Fruit fly (Drosophila melanogaster) whole organism, embryonic: ENCODE data around the gene Tace.

ENCODE experiments used
- Abd-B ChIP-seq: fragments of 200-800 bp; sonication (Bioruptor generic); optimal IDR thresholded peaks from 2 replicates; lab custom pipeline; 2018; ENCODE audit warnings: missing biosample characterization, mild to moderate bottlenecking, missing genetic modification characterization, moderate library complexity
- BtbVII ChIP-seq: fragments of 200-800 bp; sonication (Bioruptor generic); optimal IDR thresholded peaks from 3 replicates; lab custom pipeline; 2017; ENCODE audit warnings: missing biosample characterization, mild to moderate bottlenecking, missing genetic modification characterization
- CG10209 ChIP-seq: fragments of 200-800 bp; sonication (Bioruptor generic); optimal IDR thresholded peaks from 3 replicates; lab custom pipeline; 2017; ENCODE audit warnings: missing biosample characterization, mild to moderate bottlenecking, missing genetic modification characterization, missing genetic modification reagents
- CG10431 ChIP-seq: fragments of 200-800 bp; sonication (Bioruptor generic); optimal IDR thresholded peaks from 3 replicates; lab custom pipeline; 2018; ENCODE audit warnings: missing biosample characterization, mild to moderate bottlenecking, missing genetic modification characterization
- CG10959 ChIP-seq: fragments of 200-800 bp; sonication (Bioruptor generic); IDR thresholded peaks from 2 replicates; pipeline ENCODE4 v1.3.6; 2022; ENCODE audit warnings: missing biosample characterization, missing genetic modification characterization
- CG11560 ChIP-seq: fragments of 200-800 bp; sonication (Bioruptor generic); IDR thresholded peaks from 3 replicates; pipeline ENCODE4 v1.3.6; 2022; ENCODE audit warnings: missing biosample characterization, missing genetic modification characterization
- CG12155 ChIP-seq: fragments of 200-800 bp; sonication (Bioruptor generic); optimal IDR thresholded peaks from 3 replicates; lab custom pipeline; 2016; ENCODE audit warnings: missing biosample characterization, missing genetic modification characterization
- CG12236 ChIP-seq: fragments of 200-800 bp; sonication (Bioruptor generic); optimal IDR thresholded peaks from 2 replicates; lab custom pipeline; 2016; ENCODE audit warnings: missing biosample characterization, missing genetic modification characterization
- CG12942 ChIP-seq: fragments of 200-800 bp; sonication (Bioruptor generic); optimal IDR thresholded peaks from 3 replicates; lab custom pipeline; 2016; ENCODE audit warnings: missing biosample characterization, missing genetic modification characterization
- CG13424 ChIP-seq: fragments of 200-800 bp; sonication (Bioruptor generic); optimal IDR thresholded peaks from 2 replicates; lab custom pipeline; 2019; ENCODE audit warnings: missing biosample characterization, mild to moderate bottlenecking, missing genetic modification characterization, moderate library complexity
- CG14014 ChIP-seq: fragments of 200-800 bp; sonication (Bioruptor generic); IDR thresholded peaks from 2 replicates; pipeline ENCODE4 v1.3.6; 2022; ENCODE audit warnings: missing biosample characterization, missing genetic modification characterization
- CG15073 ChIP-seq: fragments of 200-800 bp; sonication (Bioruptor generic); optimal IDR thresholded peaks from 2 replicates; lab custom pipeline; 2016; ENCODE audit warnings: missing biosample characterization, missing genetic modification characterization
- CG15479 ChIP-seq: fragments of 200-800 bp; sonication (Bioruptor generic); optimal IDR thresholded peaks from 3 replicates; lab custom pipeline; 2019; ENCODE audit warnings: missing biosample characterization, mild to moderate bottlenecking, missing genetic modification characterization, moderate library complexity
- CG1602 ChIP-seq: fragments of 200-800 bp; sonication (Bioruptor generic); optimal IDR thresholded peaks from 3 replicates; lab custom pipeline; 2016; ENCODE audit warnings: missing biosample characterization, missing genetic modification characterization
- CG17829 ChIP-seq: fragments of 200-800 bp; optimal IDR thresholded peaks from 2 replicates; lab custom pipeline; 2019; ENCODE audit warnings: missing biosample characterization, mild to moderate bottlenecking, missing genetic modification characterization, moderate library complexity
- CG2712 ChIP-seq: fragments of 200-800 bp; optimal IDR thresholded peaks from 3 replicates; lab custom pipeline; 2019; ENCODE audit warnings: missing biosample characterization, mild to moderate bottlenecking, missing genetic modification characterization, moderate library complexity
- CG3065 ChIP-seq: fragments of 200-800 bp; sonication (Bioruptor generic); optimal IDR thresholded peaks from 2 replicates; lab custom pipeline; 2016; ENCODE audit warnings: missing biosample characterization, missing genetic modification characterization
- CG33213 ChIP-seq: fragments of 200-800 bp; sonication (Bioruptor generic); optimal IDR thresholded peaks from 3 replicates; lab custom pipeline; 2016; ENCODE audit warnings: missing biosample characterization, missing genetic modification characterization
- CG33557 ChIP-seq: fragments of 200-800 bp; sonication (Bioruptor generic); optimal IDR thresholded peaks from 2 replicates; lab custom pipeline; 2019; ENCODE audit warnings: missing biosample characterization, mild to moderate bottlenecking, missing genetic modification characterization, moderate library complexity
- CG34422 ChIP-seq: fragments of 200-800 bp; sonication (Bioruptor generic); IDR thresholded peaks from 3 replicates; pipeline ENCODE4 v1.3.6; 2022; ENCODE audit warnings: missing biosample characterization, missing genetic modification characterization
- CG4360 ChIP-seq: fragments of 200-800 bp; sonication (Bioruptor generic); IDR thresholded peaks from 2 replicates; pipeline ENCODE4 v1.3.6; 2022; ENCODE audit warnings: missing biosample characterization, missing genetic modification characterization
- CG6854 ChIP-seq: fragments of 200-800 bp; sonication (Bioruptor generic); optimal IDR thresholded peaks from 3 replicates; lab custom pipeline; 2017; ENCODE audit warnings: missing biosample characterization, mild to moderate bottlenecking, missing genetic modification characterization
- CTCF ChIP-seq: fragments of 200-800 bp; sonication (Bioruptor generic); optimal IDR thresholded peaks from 2 replicates; lab custom pipeline; 2017; ENCODE audit warnings: missing biosample characterization, mild to moderate bottlenecking, missing genetic modification characterization, moderate library complexity
- Gug ChIP-seq: fragments of 200-800 bp; sonication (Bioruptor generic); IDR thresholded peaks from 4 replicates; pipeline ENCODE4 v1.3.6; 2022; ENCODE audit warnings: missing biosample characterization, missing genetic modification characterization
- HLH3B ChIP-seq: fragments of 200-800 bp; sonication (Bioruptor generic); IDR thresholded peaks from 2 replicates; pipeline ENCODE4 v1.3.6; 2022; ENCODE audit warnings: missing biosample characterization, missing genetic modification characterization
- HLHmδ ChIP-seq: fragments of 200-800 bp; sonication (Bioruptor generic); optimal IDR thresholded peaks from 2 replicates; lab custom pipeline; 2018; ENCODE audit warnings: missing biosample characterization, mild to moderate bottlenecking, missing genetic modification characterization, moderate library complexity
- Lim3 ChIP-seq: fragments of 200-800 bp; sonication (Bioruptor generic); IDR thresholded peaks from 2 replicates; pipeline ENCODE4 v1.3.6; 2022; ENCODE audit warnings: missing biosample characterization, missing genetic modification characterization
- Mes4 ChIP-seq: fragments of 200-800 bp; sonication (Bioruptor generic); optimal IDR thresholded peaks from 2 replicates; lab custom pipeline; 2016; ENCODE audit warnings: missing biosample characterization, missing genetic modification characterization
- Ravus ChIP-seq: fragments of 200-800 bp; sonication (Bioruptor generic); IDR thresholded peaks from 2 replicates; pipeline ENCODE4 v1.3.6; 2022; ENCODE audit warnings: missing biosample characterization, missing genetic modification characterization
- Six4 ChIP-seq: fragments of 200-800 bp; sonication (Bioruptor generic); optimal IDR thresholded peaks from 2 replicates; lab custom pipeline; 2016; ENCODE audit warnings: missing biosample characterization, missing genetic modification characterization
- Sry-β ChIP-seq: fragments of 200-800 bp; sonication (Bioruptor generic); optimal IDR thresholded peaks from 2 replicates; lab custom pipeline; 2018; ENCODE audit warnings: missing biosample characterization, mild to moderate bottlenecking, missing genetic modification characterization, moderate library complexity
- Xrp1 ChIP-seq: fragments of 200-800 bp; sonication (Bioruptor generic); IDR thresholded peaks from 2 replicates; pipeline ENCODE4 v1.3.6; 2022; ENCODE audit warnings: missing biosample characterization, missing genetic modification characterization
- YL-1 ChIP-seq: fragments of 200-800 bp; sonication (Bioruptor generic); optimal IDR thresholded peaks from 3 replicates; lab custom pipeline; 2017; ENCODE audit warnings: missing biosample characterization, mild to moderate bottlenecking, missing genetic modification characterization
- br ChIP-seq: fragments of >200 bp; optimal IDR thresholded peaks from 2 replicates; lab custom pipeline; 2017
- chm ChIP-seq: fragments of 200-800 bp; sonication (Bioruptor generic); IDR thresholded peaks from 2 replicates; pipeline ENCODE4 v1.3.6; 2022; ENCODE audit warnings: missing biosample characterization, missing genetic modification characterization
- disco-r ChIP-seq: fragments of 200-800 bp; sonication (Bioruptor generic); optimal IDR thresholded peaks from 2 replicates; lab custom pipeline; 2016; ENCODE audit warnings: missing biosample characterization, missing genetic modification characterization
- en ChIP-seq: fragments of 200-800 bp; sonication (Bioruptor generic); optimal IDR thresholded peaks from 2 replicates; lab custom pipeline; 2016; ENCODE audit warnings: missing biosample characterization, missing genetic modification characterization
- eve ChIP-seq, 2 experiments: fragments of >200 bp; optimal IDR thresholded peaks; 2 replicates each; lab custom pipeline; 2017; ENCODE audit warnings: missing biosample characterization in 2 of 2, missing genetic modification characterization in 2 of 2
- exex ChIP-seq: fragments of 200-800 bp; sonication (Bioruptor generic); optimal IDR thresholded peaks from 4 replicates; lab custom pipeline; 2018; ENCODE audit warnings: missing biosample characterization, mild to moderate bottlenecking, missing genetic modification characterization, moderate library complexity
- ftz-f1 ChIP-seq: fragments of 200-800 bp; sonication (Bioruptor generic); optimal IDR thresholded peaks from 2 replicates; lab custom pipeline; 2016; ENCODE audit warnings: missing biosample characterization, missing genetic modification characterization
- gcm ChIP-seq: fragments of 200-800 bp; sonication (Bioruptor generic); optimal IDR thresholded peaks from 2 replicates; lab custom pipeline; 2019; ENCODE audit warnings: missing biosample characterization, mild to moderate bottlenecking, missing genetic modification characterization, moderate library complexity
- mam ChIP-seq: fragments of 200-800 bp; sonication (Bioruptor generic); optimal IDR thresholded peaks from 3 replicates; lab custom pipeline; 2016; ENCODE audit warnings: missing biosample characterization, missing genetic modification characterization
- nerfin-1 ChIP-seq: fragments of 200-800 bp; sonication (Bioruptor generic); optimal IDR thresholded peaks from 3 replicates; lab custom pipeline; 2019; ENCODE audit warnings: missing biosample characterization, mild to moderate bottlenecking, missing genetic modification characterization, moderate library complexity
- phol ChIP-seq: fragments of 200-800 bp; sonication (Bioruptor generic); optimal IDR thresholded peaks from 3 replicates; lab custom pipeline; 2018; ENCODE audit warnings: missing biosample characterization, mild to moderate bottlenecking, missing genetic modification characterization, moderate library complexity
- schlank ChIP-seq: fragments of 200-800 bp; sonication (Bioruptor generic); optimal IDR thresholded peaks from 2 replicates; lab custom pipeline; 2018; ENCODE audit warnings: missing biosample characterization, mild to moderate bottlenecking, missing genetic modification characterization
- shn ChIP-seq: fragments of 200-800 bp; sonication (Bioruptor generic); optimal IDR thresholded peaks from 3 replicates; lab custom pipeline; 2016; ENCODE audit warnings: missing biosample characterization, missing genetic modification characterization
- sim ChIP-seq: fragments of 200-800 bp; sonication (Bioruptor generic); IDR thresholded peaks from 2 replicates; pipeline ENCODE4 v1.3.6; 2022; ENCODE audit warnings: missing biosample characterization, missing genetic modification characterization
- sisA ChIP-seq: fragments of 200-800 bp; sonication (Bioruptor generic); IDR thresholded peaks from 2 replicates; pipeline ENCODE4 v1.3.6; 2022; ENCODE audit warnings: missing biosample characterization, missing genetic modification characterization
- so ChIP-seq: fragments of 200-800 bp; sonication (Bioruptor generic); IDR thresholded peaks from 3 replicates; pipeline ENCODE4 v1.3.6; 2022; ENCODE audit warnings: missing biosample characterization, missing genetic modification characterization
- twi ChIP-seq: fragments of 200-800 bp; optimal IDR thresholded peaks from 2 replicates; lab custom pipeline; 2019; ENCODE audit warnings: missing biosample characterization, mild to moderate bottlenecking, missing genetic modification characterization, moderate library complexity
- tx ChIP-seq: fragments of 200-800 bp; sonication (Bioruptor generic); optimal IDR thresholded peaks from 2 replicates; lab custom pipeline; 2016; ENCODE audit warnings: missing biosample characterization, missing genetic modification characterization
- zfh2 ChIP-seq: fragments of 200-800 bp; sonication (Bioruptor generic); optimal IDR thresholded peaks from 2 replicates; lab custom pipeline; 2016; ENCODE audit warnings: missing biosample characterization, missing genetic modification characterization

Gene Tace

dm6 chr3R:29997607-29998236 is 2.6 kb upstream of the Tace start, which contains the start of the genes CG15525 and CG11504 (continued):
- TF ChIP-seq tx (GFP tag; lab: Kevin White, UChicago): peak; percentile 56
- TF ChIP-seq gcm (GFP tag; lab: Kevin White, UChicago): peak; percentile 26
- TF ChIP-seq CG17829: peak; percentile 43
- no peak for TF ChIP-seq exex
- TF ChIP-seq sisA (GFP tag; lab: Robert Waterston, UW): peak; percentile 80
- TF ChIP-seq Abd-B (GFP tag; lab: Kevin White, UChicago): peak; percentile 86
- TF ChIP-seq Ravus: peak; percentile 2; the same call in 1 of the 2 replicates
- TF ChIP-seq CG33557: no peak
- TF ChIP-seq CG10959: no peak
- TF ChIP-seq CG13424: peak; percentile 39
- TF ChIP-seq HLH3B (GFP tag; lab: Robert Waterston, UW): peak; percentile 58; the same call in 1 of the 2 replicates
- peak; percentile 2 for TF ChIP-seq CG3065 (GFP tag; lab: Kevin White, UChicago)
- no peak for TF ChIP-seq CG12236 (GFP tag; lab: Kevin White, UChicago)
- peak; percentile 52 for TF ChIP-seq CG1602 (GFP tag; lab: Kevin White, UChicago)
- no peak for TF ChIP-seq Mes4 (GFP tag; lab: Kevin White, UChicago)
- TF ChIP-seq Six4: no peak
- TF ChIP-seq BtbVII (GFP tag; lab: Kevin White, UChicago): no peak
- TF ChIP-seq eve (GFP tag; optimal IDR thresholded peaks at IDR 0.05; lab: Kevin White, UChicago): no peak
- no peak for TF ChIP-seq Lim3 (GFP tag; lab: Robert Waterston, UW)
- peak; percentile 46 for TF ChIP-seq nerfin-1 (tag; lab: Kevin White, UChicago)
- peak; percentile 26 for TF ChIP-seq CG12942 (GFP tag; lab: Kevin White, UChicago)
- peak; percentile 56 for TF ChIP-seq zfh2 (GFP tag; lab: Kevin White, UChicago)
- no peak for TF ChIP-seq Sry-β
- peak; percentile 79 for TF ChIP-seq CG15479 (GFP tag; lab: Kevin White, UChicago)
- no peak for TF ChIP-seq CG6854 (GFP tag; lab: Kevin White, UChicago)
- peak; percentile 75; the same call in 3 of the 4 replicates for TF ChIP-seq Gug (GFP tag; lab: Robert Waterston, UW)
- TF ChIP-seq so (GFP tag; lab: Robert Waterston, UW): no peak
- TF ChIP-seq br (lab: Kevin White, UChicago): no peak
- no peak for TF ChIP-seq CG10209
- TF ChIP-seq CG4360 (GFP tag; lab: Robert Waterston, UW): no peak
- TF ChIP-seq HLHmδ: no peak
- peak; percentile 54 for TF ChIP-seq CG14014
- TF ChIP-seq en (GFP tag; lab: Kevin White, UChicago): no peak
- TF ChIP-seq disco-r (GFP tag; lab: Kevin White, UChicago): no peak
- no peak for TF ChIP-seq CG15073
- TF ChIP-seq phol (tag; lab: Kevin White, UChicago): peak; percentile 96
- no peak for TF ChIP-seq twi (tag; lab: Kevin White, UChicago)
- peak; percentile 59; the same call in 2 of the 3 replicates for TF ChIP-seq CG11560 (tag; lab: Robert Waterston, UW)
- no peak for TF ChIP-seq CG33213
- TF ChIP-seq YL-1 (GFP tag; lab: Kevin White, UChicago): peak; percentile 79
- TF ChIP-seq Xrp1: peak; percentile 65
- no peak for TF ChIP-seq CTCF (GFP tag; lab: Kevin White, UChicago)
- TF ChIP-seq CG10431 (GFP tag; lab: Kevin White, UChicago): no peak
- no peak for TF ChIP-seq schlank (tag; lab: Kevin White, UChicago)
- TF ChIP-seq ftz-f1: no peak
- no peak for TF ChIP-seq sim (GFP tag; lab: Robert Waterston, UW)
- TF ChIP-seq CG12155 (GFP tag; lab: Kevin White, UChicago): peak; percentile 55
- TF ChIP-seq shn: peak; percentile 51
- TF ChIP-seq mam (GFP tag; lab: Kevin White, UChicago): peak; percentile 82
- TF ChIP-seq CG34422: peak; percentile 79; the same call in 2 of the 3 replicates
- TF ChIP-seq chm (GFP tag; lab: Robert Waterston, UW): 0 out of 2 replicates have a peak, but pooled peaks have one; percentile 34
- TF ChIP-seq CG2712: no peak
